Worm (Caenorhabditis elegans) whole organism, late embryonic: ENCODE measurements around the gene F35H12.5.

Source experiments
- C08G9.2 ChIP-seq: sonication (generic microtip); optimal IDR thresholded peaks from 2 replicates; lab custom pipeline; 2016; ENCODE audit warnings: mild to moderate bottlenecking, missing genetic modification characterization, moderate library complexity, missing compliant biosample characterization
- C38D4.7 ChIP-seq: fragments of 200-800 bp; sonication (Bioruptor generic); optimal IDR thresholded peaks from 2 replicates; lab custom pipeline; 2018; ENCODE audit warnings: mild to moderate bottlenecking, missing genetic modification characterization, moderate library complexity, missing compliant biosample characterization
- T23F11.4 ChIP-seq: fragments of 200-800 bp; sonication (Bioruptor generic); optimal IDR thresholded peaks from 2 replicates; lab custom pipeline; 2018; ENCODE audit warnings: mild to moderate bottlenecking, missing genetic modification characterization, missing compliant biosample characterization
- ahr-1 ChIP-seq: sonication (generic microtip); optimal IDR thresholded peaks from 2 replicates; lab custom pipeline; 2016; ENCODE audit warnings: missing genetic modification characterization, missing compliant biosample characterization
- ceh-14 ChIP-seq: sonication (generic microtip); optimal IDR thresholded peaks from 2 replicates; lab custom pipeline; 2016; ENCODE audit warnings: missing genotype, missing genetic modification characterization, missing compliant biosample characterization
- ceh-19 ChIP-seq: fragments of 200-800 bp; sonication (Bioruptor generic); optimal IDR thresholded peaks from 2 replicates; lab custom pipeline; 2018; ENCODE audit warnings: mild to moderate bottlenecking, missing genetic modification characterization, missing compliant biosample characterization
- ceh-2 ChIP-seq: sonication (generic microtip); optimal IDR thresholded peaks from 2 replicates; lab custom pipeline; 2016; ENCODE audit warnings: missing genotype, missing genetic modification characterization, missing compliant biosample characterization
- ceh-30 ChIP-seq: fragments of 150-350 bp; optimal IDR thresholded peaks from 2 replicates; lab custom pipeline; 2014; ENCODE audit warnings: missing biosample characterization, missing genetic modification characterization
- ceh-31 ChIP-seq: sonication (generic microtip); optimal IDR thresholded peaks from 2 replicates; lab custom pipeline; 2016; ENCODE audit warnings: missing genetic modification characterization, missing compliant biosample characterization
- ceh-34 ChIP-seq: sonication (generic microtip); optimal IDR thresholded peaks from 2 replicates; lab custom pipeline; 2016; ENCODE audit warnings: mild to moderate bottlenecking, missing genetic modification characterization, missing compliant biosample characterization
- ceh-45 ChIP-seq: fragments of 200-800 bp; sonication (Bioruptor generic); IDR thresholded peaks from 2 replicates; pipeline ENCODE4 v1.3.6; 2022; ENCODE audit warnings: missing genetic modification reagents, missing genetic modification characterization, missing compliant biosample characterization
- ceh-48 ChIP-seq: sonication (generic microtip); optimal IDR thresholded peaks from 2 replicates; lab custom pipeline; 2016; ENCODE audit warnings: missing genetic modification characterization, inconsistent platforms, missing compliant biosample characterization
- ceh-6 ChIP-seq: fragments of 200-800 bp; sonication (Bioruptor generic); optimal IDR thresholded peaks from 2 replicates; lab custom pipeline; 2018; ENCODE audit warnings: mild to moderate bottlenecking, missing genetic modification characterization, missing compliant biosample characterization
- che-1 ChIP-seq: sonication (generic microtip); optimal IDR thresholded peaks from 2 replicates; lab custom pipeline; 2016; ENCODE audit warnings: mild to moderate bottlenecking, missing genetic modification characterization, missing compliant biosample characterization
- elt-2 ChIP-seq: sonication (generic microtip); optimal IDR thresholded peaks from 2 replicates; lab custom pipeline; 2016; ENCODE audit warnings: missing genetic modification reagents, missing genetic modification characterization, missing compliant biosample characterization
- ets-4 ChIP-seq: sonication (generic microtip); optimal IDR thresholded peaks from 2 replicates; lab custom pipeline; 2016; ENCODE audit warnings: missing genetic modification characterization, missing compliant biosample characterization
- fax-1 ChIP-seq: sonication (generic microtip); optimal IDR thresholded peaks from 2 replicates; lab custom pipeline; 2016; ENCODE audit warnings: missing genotype, missing genetic modification characterization, missing compliant biosample characterization
- gmeb-2 ChIP-seq: sonication (generic microtip); optimal IDR thresholded peaks from 2 replicates; lab custom pipeline; 2016; ENCODE audit warnings: missing genetic modification characterization, inconsistent platforms, missing compliant biosample characterization
- hlh-13 ChIP-seq: fragments of 200-800 bp; sonication (Bioruptor generic); optimal IDR thresholded peaks from 2 replicates; lab custom pipeline; 2018; ENCODE audit warnings: mild to moderate bottlenecking, missing genetic modification characterization, missing compliant biosample characterization
- hlh-15 ChIP-seq: sonication (generic microtip); optimal IDR thresholded peaks from 2 replicates; lab custom pipeline; 2016; ENCODE audit warnings: missing genetic modification characterization, missing compliant biosample characterization
- hlh-30 ChIP-seq: sonication (generic microtip); optimal IDR thresholded peaks from 2 replicates; lab custom pipeline; 2017; ENCODE audit warnings: antibody characterized with exemption, missing genetic modification characterization, missing compliant biosample characterization; ENCODE audit not compliant: insufficient read depth
- hlh-6 ChIP-seq: sonication (generic microtip); optimal IDR thresholded peaks from 2 replicates; lab custom pipeline; 2016; ENCODE audit warnings: missing genotype, missing genetic modification characterization, missing compliant biosample characterization
- hlh-8 ChIP-seq: sonication (generic microtip); optimal IDR thresholded peaks from 2 replicates; lab custom pipeline; 2016; ENCODE audit warnings: missing genotype, missing genetic modification characterization, missing compliant biosample characterization
- lim-6 ChIP-seq: sonication (generic microtip); optimal IDR thresholded peaks from 2 replicates; lab custom pipeline; 2016; ENCODE audit warnings: missing genetic modification characterization, missing compliant biosample characterization
- lin-11 ChIP-seq: fragments of 200-800 bp; sonication (Bioruptor generic); optimal IDR thresholded peaks from 2 replicates; lab custom pipeline; 2018; ENCODE audit warnings: mild to moderate bottlenecking, missing genetic modification characterization, missing compliant biosample characterization
- mec-3 ChIP-seq: sonication (generic microtip); optimal IDR thresholded peaks from 2 replicates; lab custom pipeline; 2016; ENCODE audit warnings: borderline replicate concordance, missing genetic modification characterization, missing compliant biosample characterization
- nhr-11 ChIP-seq: fragments of 150-350 bp; optimal IDR thresholded peaks from 2 replicates; lab custom pipeline; 2014; ENCODE audit warnings: missing biosample characterization, missing genetic modification characterization
- npax-4 ChIP-seq: sonication (generic microtip); optimal IDR thresholded peaks from 2 replicates; lab custom pipeline; 2016; ENCODE audit warnings: missing genetic modification characterization, missing compliant biosample characterization
- pag-3 ChIP-seq: sonication (generic microtip); optimal IDR thresholded peaks from 2 replicates; lab custom pipeline; 2016; ENCODE audit warnings: missing compliant biosample characterization, missing genetic modification characterization, borderline replicate concordance
- pax-1 ChIP-seq: fragments of 150-350 bp; optimal IDR thresholded peaks from 2 replicates; lab custom pipeline; 2014; ENCODE audit warnings: missing biosample characterization, missing genetic modification characterization
- pha-2 ChIP-seq: sonication (generic microtip); optimal IDR thresholded peaks from 2 replicates; lab custom pipeline; 2017; ENCODE audit warnings: mild to moderate bottlenecking, missing genetic modification characterization, missing compliant biosample characterization
- pqm-1 ChIP-seq: sonication (generic microtip); optimal IDR thresholded peaks from 2 replicates; lab custom pipeline; 2016; ENCODE audit warnings: missing genetic modification characterization, missing compliant biosample characterization
- pros-1 ChIP-seq: fragments of 150-350 bp; optimal IDR thresholded peaks from 2 replicates; lab custom pipeline; 2014; ENCODE audit warnings: missing biosample characterization, missing genetic modification reagents, missing genetic modification characterization
- ref-2 ChIP-seq: sonication (generic microtip); optimal IDR thresholded peaks from 2 replicates; lab custom pipeline; 2016; ENCODE audit warnings: missing genetic modification characterization, missing compliant biosample characterization
- rnt-1 ChIP-seq: sonication (generic microtip); optimal IDR thresholded peaks from 2 replicates; lab custom pipeline; 2016; ENCODE audit warnings: missing genetic modification characterization, missing compliant biosample characterization
- sdc-2 ChIP-seq: sonication (generic microtip); optimal IDR thresholded peaks from 2 replicates; lab custom pipeline; 2016; ENCODE audit warnings: missing genotype, missing genetic modification characterization, missing compliant biosample characterization
- sox-2 ChIP-seq: fragments of 200-800 bp; sonication (Bioruptor generic); IDR thresholded peaks from 2 replicates; pipeline ENCODE4 v1.3.6; 2022; ENCODE audit warnings: missing genetic modification reagents, missing genetic modification characterization, missing compliant biosample characterization
- sox-4 ChIP-seq: sonication (generic microtip); optimal IDR thresholded peaks from 2 replicates; lab custom pipeline; 2017; ENCODE audit warnings: mild to moderate bottlenecking, missing genetic modification characterization, inconsistent platforms, missing compliant biosample characterization
- tbx-7 ChIP-seq: sonication (generic microtip); optimal IDR thresholded peaks from 2 replicates; lab custom pipeline; 2016; ENCODE audit warnings: missing genotype, missing genetic modification characterization, missing compliant biosample characterization
- unc-3 ChIP-seq, 2 experiments: fragments of 200-800 bp in 1 of 2; sonication (Bioruptor generic) in 1 of 2; sonication (generic microtip) in 1 of 2; conservative IDR thresholded peaks in 1 of 2; optimal IDR thresholded peaks in 1 of 2; 2 replicates each; pipeline versions ENCODE4 v1.3.6 to Lab custom; 2016 to 2022; ENCODE audit warnings: missing compliant biosample characterization in 2 of 2, missing genetic modification characterization in 2 of 2, missing genetic modification reagents in 1 of 2
- unc-42 ChIP-seq: sonication (generic microtip); optimal IDR thresholded peaks from 2 replicates; lab custom pipeline; 2016; ENCODE audit warnings: missing genotype, missing genetic modification characterization, missing compliant biosample characterization
- unc-86 ChIP-seq: sonication (generic microtip); optimal IDR thresholded peaks from 2 replicates; lab custom pipeline; 2016; ENCODE audit warnings: missing genetic modification characterization, missing compliant biosample characterization

F35H12.5 gene

DNA sequence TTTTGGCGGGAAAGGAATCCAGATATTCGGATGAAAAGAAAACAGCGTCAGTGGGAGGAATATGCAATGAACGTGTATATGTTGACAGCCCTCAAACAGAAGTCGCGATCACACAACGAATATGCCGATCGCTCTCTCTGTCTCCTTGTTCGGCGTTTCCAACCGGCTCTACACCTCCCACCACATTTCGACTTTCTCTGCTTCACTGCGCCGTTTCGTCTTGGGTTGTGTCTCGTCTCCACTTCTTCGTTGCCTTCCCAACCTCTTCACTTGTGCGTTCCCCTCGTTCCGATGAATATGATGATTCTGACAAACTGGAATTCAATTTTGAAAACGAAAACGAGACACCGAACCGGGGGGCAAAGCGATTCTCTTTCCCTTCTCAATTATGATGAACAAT, 20.2 kb upstream of the F35H12.5 start, which contains the start of gene mab-7:
TSS of gene mab-7 (minus strand) at position 101 of the 400 bp plus-strand sequence.
- TF ChIP-seq ceh-30 (tag; lab: Kevin White, UChicago) (no peak), unc-3 (GFP tag; conservative IDR thresholded peaks at IDR 0.05; lab: Robert Waterston, UW) (no peak), unc-3 (tag; optimal IDR thresholded peaks at IDR 0.05; lab: Kevin White, UChicago) (no peak), ceh-14 (tag; lab: Kevin White, UChicago) (no peak), hlh-13 (no peak), gmeb-2 (tag; lab: Kevin White, UChicago) (no peak), nhr-11 (tag; lab: Kevin White, UChicago) (no peak)

DNA sequence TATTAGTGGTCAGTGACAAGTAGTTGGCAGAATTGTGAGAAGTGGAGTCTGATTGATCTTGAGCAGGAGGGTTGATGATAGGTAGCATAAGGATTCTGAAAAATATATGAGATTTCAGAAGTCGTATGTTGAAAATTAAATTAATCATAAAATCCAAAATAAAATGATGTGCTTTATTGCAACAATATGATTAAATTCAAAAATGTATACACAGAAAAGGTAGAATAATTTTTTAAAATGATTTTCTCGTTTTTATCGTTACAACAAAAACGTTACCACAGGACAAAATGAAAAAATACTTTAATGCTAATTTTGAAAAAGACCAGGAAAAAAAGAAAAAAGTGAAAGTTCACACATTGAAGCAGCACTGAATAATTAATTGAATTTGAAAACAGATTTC, 15.7 kb upstream of the F35H12.5 start, which contains the start of gene ZC13.10:
TSS of gene ZC13.10 (minus strand) at position 101 of the 400 bp plus-strand sequence.
- no peak for TF ChIP-seq elt-2 (tag; lab: Kevin White, UChicago)
- no peak for TF ChIP-seq gmeb-2 (tag; lab: Kevin White, UChicago)
- no peak for TF ChIP-seq rnt-1 (tag; lab: Kevin White, UChicago)
- TF ChIP-seq ceh-45 (GFP tag; lab: Robert Waterston, UW), result no peak
- no peak for TF ChIP-seq sox-2
- TF ChIP-seq che-1 (tag; lab: Kevin White, UChicago), result no peak
- no peak for TF ChIP-seq hlh-13
- TF ChIP-seq lin-11 (tag; lab: Kevin White, UChicago), result no peak
- TF ChIP-seq, all 69 proteins: peak for 0

DNA sequence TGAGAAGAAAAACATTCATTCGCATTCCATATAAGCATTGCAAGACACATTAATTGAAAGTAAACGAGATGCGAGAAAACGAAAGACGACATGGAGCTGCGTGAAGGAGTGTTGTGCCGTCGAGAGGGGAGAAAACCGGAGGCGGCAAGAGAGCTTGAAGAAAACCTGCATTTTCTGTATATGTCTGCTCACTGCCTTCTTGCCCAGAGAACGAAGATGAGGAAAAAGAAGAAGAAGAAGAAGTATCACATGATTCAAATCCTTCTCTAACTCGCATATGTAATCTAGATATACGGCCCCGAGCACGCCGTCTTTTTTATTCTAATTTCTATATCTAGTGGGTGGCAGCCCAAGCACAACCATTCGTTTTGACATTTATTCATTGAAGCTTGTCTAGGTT, 7.9 kb upstream of the F35H12.5 start:
- TF ChIP-seq unc-42 (peak; percentile 37), pros-1 (tag; lab: Kevin White, UChicago) (no peak)

DNA sequence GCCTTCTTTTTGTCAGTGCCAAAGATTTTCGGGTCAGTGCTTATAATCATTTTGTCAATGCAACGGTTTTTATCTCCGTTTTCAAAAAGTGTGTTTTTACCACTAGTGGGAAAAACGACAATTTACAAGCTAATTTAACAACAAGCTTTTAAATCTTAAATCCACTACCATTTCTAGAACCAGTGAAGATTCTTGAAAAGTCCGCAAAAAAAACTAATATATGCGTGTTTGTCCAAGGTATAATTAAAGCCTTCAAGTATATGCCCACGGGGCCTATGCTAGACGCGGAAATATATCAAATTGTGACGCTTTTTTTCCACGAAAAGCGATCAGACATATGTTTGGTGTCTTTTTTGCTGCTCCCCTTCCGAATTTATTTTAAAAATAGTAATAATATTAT, 5.6 kb upstream of the F35H12.5 start:
- no peak for TF ChIP-seq pros-1 (tag; lab: Kevin White, UChicago)
- no peak for TF ChIP-seq pqm-1
- TF ChIP-seq sdc-2, result no peak
- TF ChIP-seq pha-2, result no peak
- TF ChIP-seq unc-86 (tag; lab: Kevin White, UChicago), result no peak
- TF ChIP-seq pag-3 (tag; lab: Kevin White, UChicago), result no peak
- no peak for TF ChIP-seq che-1 (tag; lab: Kevin White, UChicago)
- TF ChIP-seq ceh-19, result no peak
- no peak for TF ChIP-seq C08G9.2 (tag; lab: Kevin White, UChicago)
- no peak for TF ChIP-seq hlh-15
- no peak for TF ChIP-seq npax-4 (tag; lab: Kevin White, UChicago)
- TF ChIP-seq ahr-1 (tag; lab: Kevin White, UChicago), result no peak
- no peak for TF ChIP-seq ceh-31 (tag; lab: Kevin White, UChicago)
- TF ChIP-seq lin-11 (tag; lab: Kevin White, UChicago), result no peak
- no peak for TF ChIP-seq sox-4 (tag; lab: Kevin White, UChicago)

DNA sequence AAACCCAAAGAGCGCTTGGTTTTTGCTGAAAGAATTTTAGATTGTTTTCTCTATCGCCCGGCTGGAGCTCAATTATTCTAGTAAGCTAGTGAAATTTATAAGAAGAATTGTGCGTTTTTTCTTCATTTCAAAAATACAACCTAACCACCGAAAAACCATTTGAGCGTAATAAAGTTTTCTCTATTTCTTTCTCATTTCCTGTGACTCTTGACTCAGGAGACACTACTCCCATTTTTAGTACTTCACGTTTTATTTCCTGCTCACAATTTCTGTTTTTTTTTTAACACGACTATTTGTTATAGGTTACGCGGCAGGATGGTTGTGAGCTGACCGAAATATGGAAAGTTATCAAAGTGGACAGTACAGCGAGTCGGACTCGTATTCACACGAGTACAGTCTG, 5.2 kb upstream of the F35H12.5 start, which contains the start of gene F35H12.6:
TSS of gene F35H12.6 (plus strand) at position 301 of the 400 bp plus-strand sequence.
- no peak for TF ChIP-seq C38D4.7 (GFP tag; lab: Kevin White, UChicago)
- no peak for TF ChIP-seq ceh-45 (GFP tag; lab: Robert Waterston, UW)
- TF ChIP-seq fax-1 (tag; lab: Kevin White, UChicago), result no peak
- TF ChIP-seq ets-4, result no peak
- no peak for TF ChIP-seq pax-1 (tag; lab: Kevin White, UChicago)
- no peak for TF ChIP-seq lin-11 (tag; lab: Kevin White, UChicago)

DNA sequence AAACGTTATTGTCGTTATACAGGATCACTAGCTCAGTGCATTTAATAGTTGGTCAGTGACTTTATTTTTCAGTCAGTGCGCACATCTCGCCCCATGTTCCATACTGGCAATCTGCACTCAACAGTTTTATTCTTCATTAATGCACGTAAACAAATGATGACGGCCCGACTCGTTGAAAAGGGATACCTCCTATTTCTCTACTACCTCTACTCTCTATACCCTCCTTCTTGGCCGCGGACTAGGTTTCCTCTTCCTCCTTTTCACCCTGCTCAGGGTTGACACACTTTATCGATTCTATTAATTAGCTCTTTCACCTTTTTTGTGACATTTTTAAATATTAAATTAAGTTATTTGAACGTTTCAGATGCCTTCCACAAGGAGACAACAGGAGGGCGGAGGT, 2.7 kb upstream of the F35H12.5 start, which contains the start of gene sel-12:
TSS of gene sel-12 (plus strand) at position 358 of the 400 bp plus-strand sequence.
- peak; percentile 27 for TF ChIP-seq unc-42
- no peak for TF ChIP-seq ceh-19
- peak; percentile 31 for TF ChIP-seq hlh-8 (tag; lab: Kevin White, UChicago)
- TF ChIP-seq lim-6 (tag; lab: Kevin White, UChicago), result no peak
- no peak for TF ChIP-seq mec-3 (tag; lab: Kevin White, UChicago)
- TF ChIP-seq T23F11.4, result no peak
- TF ChIP-seq hlh-30, result no peak
- peak; percentile 66 for TF ChIP-seq ceh-31 (tag; lab: Kevin White, UChicago)
- peak; percentile 64 for TF ChIP-seq ceh-34 (tag; lab: Kevin White, UChicago)
- peak; percentile 63 for TF ChIP-seq ceh-2
- no peak for TF ChIP-seq tbx-7
- TF ChIP-seq C08G9.2 (tag; lab: Kevin White, UChicago), result peak; percentile 38
- TF ChIP-seq ceh-6 (GFP tag; lab: Kevin White, UChicago), result no peak
- no peak for TF ChIP-seq pha-2
- no peak for TF ChIP-seq C38D4.7 (GFP tag; lab: Kevin White, UChicago)
- peak; percentile 16 for TF ChIP-seq ref-2
- TF ChIP-seq elt-2 (tag; lab: Kevin White, UChicago), result no peak
- TF ChIP-seq hlh-6 (tag; lab: Kevin White, UChicago), result peak; percentile 13
- TF ChIP-seq ceh-48 (tag; lab: Kevin White, UChicago), result peak; percentile 34
